Worm (Caenorhabditis elegans) whole organism, young adult: ENCODE measurements around the gene T25D3.4.

Experiments
- B0261.1 ChIP-seq: sonication (generic microtip); optimal IDR thresholded peaks from 2 replicates; lab custom pipeline; 2016; ENCODE audit warnings: mild to moderate bottlenecking, missing genetic modification characterization, moderate library complexity, missing compliant biosample characterization
- D2030.7 ChIP-seq: fragments of 200-800 bp; sonication (Bioruptor generic); IDR thresholded peaks from 2 replicates; pipeline ENCODE4 v1.3.6; 2022; ENCODE audit warnings: missing genetic modification reagents, missing genetic modification characterization, missing compliant biosample characterization
- F23B12.7 ChIP-seq: sonication (generic microtip); optimal IDR thresholded peaks from 2 replicates; lab custom pipeline; 2017; ENCODE audit warnings: missing genetic modification characterization, mild to moderate bottlenecking, missing compliant biosample characterization, antibody characterized with exemption, moderate library complexity; ENCODE audit not compliant: insufficient read depth
- F55B11.4 ChIP-seq: sonication (generic microtip); optimal IDR thresholded peaks from 2 replicates; lab custom pipeline; 2016; ENCODE audit warnings: missing compliant biosample characterization, missing genetic modification characterization, borderline replicate concordance; ENCODE audit not compliant: insufficient read depth
- ZK185.1 ChIP-seq: sonication (generic microtip); optimal IDR thresholded peaks from 2 replicates; lab custom pipeline; 2016; ENCODE audit warnings: mild to moderate bottlenecking, missing genetic modification characterization, missing compliant biosample characterization; ENCODE audit not compliant: poor library complexity, severe bottlenecking
- aptf-3 ChIP-seq: fragments of 200-800 bp; sonication (Bioruptor generic); IDR thresholded peaks from 2 replicates; pipeline ENCODE4 v1.3.6; 2022; ENCODE audit warnings: missing genetic modification characterization, missing compliant biosample characterization
- attf-5 ChIP-seq: fragments of 200-800 bp; sonication (Bioruptor generic); optimal IDR thresholded peaks from 2 replicates; lab custom pipeline; 2018; ENCODE audit warnings: mild to moderate bottlenecking, missing genetic modification characterization, missing compliant biosample characterization
- bed-2 ChIP-seq: fragments of 200-800 bp; sonication (Bioruptor generic); IDR thresholded peaks from 2 replicates; pipeline ENCODE4 v1.3.6; 2022; ENCODE audit warnings: missing genetic modification reagents, missing genetic modification characterization, missing compliant biosample characterization
- cebp-1 ChIP-seq, 2 experiments: fragments of 200-800 bp in 1 of 2; sonication (Bioruptor generic) in 1 of 2; sonication (generic microtip) in 1 of 2; IDR thresholded peaks in 1 of 2; optimal IDR thresholded peaks in 1 of 2; 2 replicates each; pipeline versions ENCODE4 v1.3.6 to Lab custom; 2017 to 2022; ENCODE audit warnings: missing compliant biosample characterization in 2 of 2, missing genetic modification characterization in 2 of 2, mild to moderate bottlenecking in 1 of 2, missing genetic modification reagents in 1 of 2, moderate library complexity in 1 of 2
- ceh-27 ChIP-seq: fragments of 200-800 bp; sonication (Bioruptor generic); optimal IDR thresholded peaks from 2 replicates; lab custom pipeline; 2018; ENCODE audit warnings: mild to moderate bottlenecking, missing genetic modification characterization, moderate library complexity, missing compliant biosample characterization
- ceh-79 ChIP-seq: sonication (generic microtip); optimal IDR thresholded peaks from 2 replicates; lab custom pipeline; 2017; ENCODE audit warnings: mild to moderate bottlenecking, missing genetic modification characterization, missing compliant biosample characterization
- ceh-91 ChIP-seq: fragments of 200-800 bp; sonication (Bioruptor generic); IDR thresholded peaks from 2 replicates; pipeline ENCODE4 v1.3.6; 2022; ENCODE audit warnings: missing genetic modification reagents, missing genetic modification characterization, missing compliant biosample characterization
- efl-1 ChIP-seq: fragments of 150-350 bp; optimal IDR thresholded peaks from 2 replicates; lab custom pipeline; 2014; ENCODE audit warnings: missing biosample characterization, missing genetic modification reagents, missing genetic modification characterization
- egl-18 ChIP-seq: fragments of 200-800 bp; sonication (Bioruptor generic); IDR thresholded peaks from 2 replicates; pipeline ENCODE4 v1.3.6; 2022; ENCODE audit warnings: missing genetic modification reagents, missing genetic modification characterization, missing compliant biosample characterization
- egrh-3 ChIP-seq: fragments of 200-800 bp; sonication (Bioruptor generic); IDR thresholded peaks from 2 replicates; pipeline ENCODE4 v1.3.6; 2022; ENCODE audit warnings: missing genetic modification reagents, missing genetic modification characterization, missing compliant biosample characterization
- him-1 ChIP-seq: sonication (generic microtip); optimal IDR thresholded peaks from 2 replicates; lab custom pipeline; 2016; ENCODE audit warnings: missing genotype, missing genetic modification reagents, missing genetic modification characterization, missing compliant biosample characterization
- hmg-1.2 ChIP-seq: fragments of 200-800 bp; sonication (Bioruptor generic); IDR thresholded peaks from 2 replicates; pipeline ENCODE4 v1.3.6; 2022; ENCODE audit warnings: missing genetic modification reagents, missing genetic modification characterization, missing compliant biosample characterization
- lin-40 ChIP-seq: sonication (generic microtip); optimal IDR thresholded peaks from 2 replicates; lab custom pipeline; 2016; ENCODE audit warnings: missing genetic modification characterization, mild to moderate bottlenecking, missing compliant biosample characterization, missing genotype, missing genetic modification reagents
- lir-1 ChIP-seq: fragments of 200-800 bp; sonication (Bioruptor generic); conservative IDR thresholded peaks from 2 replicates; pipeline ENCODE4 v1.3.6; 2022; ENCODE audit warnings: missing genetic modification reagents, missing genetic modification characterization, missing compliant biosample characterization
- madf-3 ChIP-seq: fragments of 200-800 bp; sonication (Bioruptor generic); IDR thresholded peaks from 2 replicates; pipeline ENCODE4 v1.3.6; 2022; ENCODE audit warnings: missing genetic modification reagents, missing genetic modification characterization, missing compliant biosample characterization
- mxl-1 ChIP-seq: sonication (generic microtip); optimal IDR thresholded peaks from 2 replicates; lab custom pipeline; 2016; ENCODE audit warnings: missing genetic modification characterization, missing compliant biosample characterization
- nhr-27 ChIP-seq: fragments of 200-800 bp; sonication (Bioruptor generic); optimal IDR thresholded peaks from 2 replicates; lab custom pipeline; 2018; ENCODE audit warnings: mild to moderate bottlenecking, missing genetic modification characterization, moderate library complexity, missing compliant biosample characterization
- nhr-80 ChIP-seq: sonication (generic microtip); optimal IDR thresholded peaks from 2 replicates; lab custom pipeline; 2016; ENCODE audit warnings: missing genetic modification characterization, missing compliant biosample characterization
- rcor-1 ChIP-seq: fragments of 200-800 bp; sonication (Bioruptor generic); IDR thresholded peaks from 2 replicates; pipeline ENCODE4 v1.3.6; 2022; ENCODE audit warnings: missing genetic modification reagents, missing genetic modification characterization, missing compliant biosample characterization
- sdz-38 ChIP-seq: sonication (generic microtip); optimal IDR thresholded peaks from 2 replicates; lab custom pipeline; 2016; ENCODE audit warnings: missing genotype, missing genetic modification characterization, missing compliant biosample characterization
- tbp1 ChIP-seq: fragments of 200-800 bp; sonication (Bioruptor generic); optimal IDR thresholded peaks from 2 replicates; lab custom pipeline; 2018; ENCODE audit warnings: mild to moderate bottlenecking, missing genetic modification characterization, missing compliant biosample characterization
- tlf-1 ChIP-seq: fragments of 200-800 bp; sonication (Bioruptor generic); optimal IDR thresholded peaks from 2 replicates; lab custom pipeline; 2018; ENCODE audit warnings: mild to moderate bottlenecking, missing genetic modification characterization, missing compliant biosample characterization
- ztf-22 ChIP-seq: fragments of 200-800 bp; sonication (Bioruptor generic); optimal IDR thresholded peaks from 2 replicates; lab custom pipeline; 2018; ENCODE audit warnings: mild to moderate bottlenecking, missing genetic modification characterization, moderate library complexity, missing compliant biosample characterization
- ztf-28 ChIP-seq: fragments of 200-800 bp; sonication (Bioruptor generic); IDR thresholded peaks from 2 replicates; pipeline ENCODE4 v1.3.6; 2022; ENCODE audit warnings: missing genetic modification reagents, missing genetic modification characterization, missing compliant biosample characterization

The T25D3.4 gene

ce11 chrII:155904-156303, 8.9 kb downstream of the T25D3.4 start, which contains the start of gene mrpl-28 (continued):
- TF ChIP-seq tbp1 (GFP tag; lab: Kevin White, UChicago), result peak; percentile 60

ce11 chrII:156999-157499, 10.0 kb downstream of the T25D3.4 start:
- TF ChIP-seq tlf-1 (GFP tag; lab: Kevin White, UChicago) (no peak), egl-18 (no peak), nhr-27 (tag; lab: Kevin White, UChicago) (no peak), egrh-3 (GFP tag; lab: Robert Waterston, UW) (no peak), B0261.1 (tag; lab: Kevin White, UChicago) (no peak), lin-40 (no peak), sdz-38 (tag; lab: Kevin White, UChicago) (no peak), him-1 (tag; lab: Kevin White, UChicago) (no peak), D2030.7 (GFP tag; lab: Robert Waterston, UW) (no peak), lir-1 (GFP tag; lab: Robert Waterston, UW) (no peak), rcor-1 (no peak), aptf-3 (GFP tag; lab: Robert Waterston, UW) (no peak), F55B11.4 (tag; lab: Kevin White, UChicago) (no peak), madf-3 (no peak), ztf-22 (GFP tag; lab: Kevin White, UChicago) (no peak), ZK185.1 (tag; lab: Kevin White, UChicago) (no peak), mxl-1 (no peak), F23B12.7 (tag; lab: Kevin White, UChicago) (no peak), nhr-80 (no peak), bed-2 (GFP tag; lab: Robert Waterston, UW) (no peak)

- peak; percentile 51 for TF ChIP-seq nhr-80
- no peak for TF ChIP-seq lir-1 (GFP tag; lab: Robert Waterston, UW)
These were observed 11.1 kb downstream of the T25D3.4 start for ce11 chrII:158004-158731.

- no peak for TF ChIP-seq cebp-1 (GFP tag; IDR thresholded peaks at IDR 0.05; lab: Robert Waterston, UW)
- peak; percentile 16 for TF ChIP-seq cebp-1 (tag; optimal IDR thresholded peaks at IDR 0.05; lab: Kevin White, UChicago)
- peak; percentile 61; the same call in 1 of the 2 replicates for TF ChIP-seq hmg-1.2 (GFP tag; lab: Robert Waterston, UW)
- TF ChIP-seq attf-5 (GFP tag; lab: Kevin White, UChicago), result peak; percentile 37
- TF ChIP-seq efl-1 (GFP tag; lab: Kevin White, UChicago), result no peak
- peak; percentile 44 for TF ChIP-seq nhr-80
- TF ChIP-seq ceh-27, result peak; percentile 13
- TF ChIP-seq ZK185.1 (tag; lab: Kevin White, UChicago), result no peak
- TF ChIP-seq lin-40, result peak; percentile 6
- no peak for TF ChIP-seq D2030.7 (GFP tag; lab: Robert Waterston, UW)
- no peak for TF ChIP-seq ceh-79 (tag; lab: Kevin White, UChicago)
- no peak for TF ChIP-seq ztf-28 (GFP tag; lab: Robert Waterston, UW)
- TF ChIP-seq ceh-91 (GFP tag; lab: Robert Waterston, UW), result no peak
- TF ChIP-seq, all 124 proteins: peak for 6
These were observed 12.4 kb downstream of the T25D3.4 start for ce11 chrII:159294-159922.
